Worm (Caenorhabditis elegans) whole organism, L3 larva: Measurements from ENCODE around the gene fbxb-55.

Experiments used
- ZK546.5 ChIP-seq: sonication (generic microtip); optimal IDR thresholded peaks from 2 replicates; lab custom pipeline; 2017; ENCODE audit warnings: missing biosample characterization, missing genetic modification characterization
- aly-2 ChIP-seq: fragments of 150-350 bp; optimal IDR thresholded peaks from 2 replicates; lab custom pipeline; 2014; ENCODE audit warnings: missing biosample characterization, missing genetic modification characterization
- ama-1 ChIP-seq: fragments of 150-350 bp; optimal IDR thresholded peaks from 2 replicates; lab custom pipeline; 2018
- ceh-16 ChIP-seq: sonication (generic microtip); optimal IDR thresholded peaks from 2 replicates; lab custom pipeline; 2017; ENCODE audit warnings: missing biosample characterization, missing genetic modification characterization
- ceh-82 ChIP-seq: fragments of 150-350 bp; optimal IDR thresholded peaks from 2 replicates; lab custom pipeline; 2014; ENCODE audit warnings: missing biosample characterization, missing genetic modification characterization
- ceh-9 ChIP-seq: sonication (generic microtip); optimal IDR thresholded peaks from 2 replicates; lab custom pipeline; 2018; ENCODE audit warnings: missing biosample characterization, missing genetic modification characterization
- daf-12 ChIP-seq: fragments of 150-350 bp; optimal IDR thresholded peaks from 2 replicates; lab custom pipeline; 2014; ENCODE audit warnings: missing biosample characterization, missing genetic modification reagents, missing genetic modification characterization
- egl-27 ChIP-seq: sonication (generic microtip); optimal IDR thresholded peaks from 4 replicates; lab custom pipeline; 2017; ENCODE audit warnings: missing biosample characterization, missing genetic modification reagents, missing genetic modification characterization
- egl-5 ChIP-seq: fragments of 150-350 bp; optimal IDR thresholded peaks from 2 replicates; lab custom pipeline; 2017; ENCODE audit warnings: missing biosample characterization, missing genetic modification reagents, missing genetic modification characterization, inconsistent platforms
- elt-1 ChIP-seq: fragments of 150-350 bp; optimal IDR thresholded peaks from 2 replicates; lab custom pipeline; 2014; ENCODE audit warnings: missing biosample characterization, missing genetic modification characterization
- elt-2 ChIP-seq: sonication (generic microtip); optimal IDR thresholded peaks from 2 replicates; lab custom pipeline; 2016; ENCODE audit warnings: missing genetic modification reagents, mild to moderate bottlenecking, missing genetic modification characterization, missing compliant biosample characterization
- elt-3 ChIP-seq, 3 experiments: fragments of 150-350 bp in 1 of 3; sonication (generic microtip) in 2 of 3; optimal IDR thresholded peaks; 2 replicates in 2 of 3; 4 replicates in 1 of 3; lab custom pipeline; 2014 to 2017; ENCODE audit warnings: missing biosample characterization in 3 of 3, missing genetic modification characterization in 3 of 3
- fkh-10 ChIP-seq: sonication (generic microtip); optimal IDR thresholded peaks from 2 replicates; lab custom pipeline; 2017; ENCODE audit warnings: missing biosample characterization, missing genetic modification reagents, missing genetic modification characterization
- fos-1 ChIP-seq: fragments of 150-350 bp; optimal IDR thresholded peaks from 2 replicates; lab custom pipeline; 2014; ENCODE audit warnings: missing biosample characterization, missing genetic modification characterization
- hmg-11 ChIP-seq: sonication (generic microtip); optimal IDR thresholded peaks from 2 replicates; lab custom pipeline; 2016; ENCODE audit warnings: missing genetic modification characterization, missing compliant biosample characterization
- jun-1 ChIP-seq: fragments of 150-350 bp; optimal IDR thresholded peaks from 2 replicates; lab custom pipeline; 2014; ENCODE audit warnings: missing biosample characterization, missing genetic modification reagents, missing genetic modification characterization
- lin-15B ChIP-seq: fragments of 150-350 bp; optimal IDR thresholded peaks from 2 replicates; lab custom pipeline; 2014; ENCODE audit warnings: missing biosample characterization, missing genetic modification characterization
- lin-39 ChIP-seq: fragments of 150-350 bp; optimal IDR thresholded peaks from 2 replicates; lab custom pipeline; 2018; ENCODE audit warnings: missing biosample characterization, missing genetic modification reagents, missing genetic modification characterization
- mdl-1 ChIP-seq: fragments of 150-350 bp; optimal IDR thresholded peaks from 2 replicates; lab custom pipeline; 2014; ENCODE audit warnings: missing biosample characterization, missing genetic modification characterization
- mml-1 ChIP-seq: fragments of 150-350 bp; sonication (generic microtip); optimal IDR thresholded peaks from 3 replicates; lab custom pipeline; 2014; ENCODE audit warnings: missing biosample characterization, missing genetic modification characterization
- nfya-1 ChIP-seq: sonication (generic microtip); optimal IDR thresholded peaks from 2 replicates; lab custom pipeline; 2017; ENCODE audit warnings: missing genetic modification characterization, mild to moderate bottlenecking, missing compliant biosample characterization, antibody characterized with exemption, moderate library complexity; ENCODE audit not compliant: insufficient read depth
- nhr-11 ChIP-seq: fragments of 150-350 bp; optimal IDR thresholded peaks from 2 replicates; lab custom pipeline; 2014; ENCODE audit warnings: missing biosample characterization, missing genetic modification characterization
- nhr-23 ChIP-seq: fragments of 150-350 bp; optimal IDR thresholded peaks from 2 replicates; lab custom pipeline; 2014; ENCODE audit warnings: missing biosample characterization, missing genetic modification reagents, missing genetic modification characterization
- nhr-237 ChIP-seq: fragments of 150-350 bp; optimal IDR thresholded peaks from 2 replicates; lab custom pipeline; 2014; ENCODE audit warnings: missing biosample characterization, missing genetic modification characterization
- nhr-25 ChIP-seq: sonication (generic microtip); optimal IDR thresholded peaks from 2 replicates; lab custom pipeline; 2017; ENCODE audit warnings: missing biosample characterization, missing genetic modification characterization
- nhr-43 ChIP-seq: sonication (generic microtip); optimal IDR thresholded peaks from 2 replicates; lab custom pipeline; 2016; ENCODE audit warnings: mild to moderate bottlenecking, missing genetic modification characterization, missing compliant biosample characterization; ENCODE audit not compliant: poor library complexity, severe bottlenecking
- nhr-76 ChIP-seq: fragments of 150-350 bp; sonication (generic microtip); optimal IDR thresholded peaks from 5 replicates; lab custom pipeline; 2014; ENCODE audit warnings: missing biosample characterization, missing genetic modification characterization
- nhr-77 ChIP-seq: fragments of 150-350 bp; optimal IDR thresholded peaks from 2 replicates; lab custom pipeline; 2014; ENCODE audit warnings: missing biosample characterization, missing genetic modification characterization
- pha-4 ChIP-seq: fragments of 150-350 bp; optimal IDR thresholded peaks from 2 replicates; lab custom pipeline; 2014; ENCODE audit warnings: missing biosample characterization, missing genetic modification reagents, missing genetic modification characterization
- pqm-1 ChIP-seq: fragments of 150-350 bp; optimal IDR thresholded peaks from 2 replicates; lab custom pipeline; 2017; ENCODE audit warnings: missing biosample characterization, missing genetic modification characterization, inconsistent platforms
- sea-2 ChIP-seq: fragments of 150-350 bp; sonication (generic microtip); optimal IDR thresholded peaks from 4 replicates; lab custom pipeline; 2014; ENCODE audit warnings: missing biosample characterization, missing genetic modification reagents, missing genetic modification characterization
- skn-1 ChIP-seq: fragments of 150-350 bp; optimal IDR thresholded peaks from 2 replicates; lab custom pipeline; 2014; ENCODE audit warnings: missing biosample characterization, missing genetic modification characterization
- snpc-4 ChIP-seq: fragments of 150-350 bp; optimal IDR thresholded peaks from 2 replicates; lab custom pipeline; 2014; ENCODE audit warnings: missing biosample characterization, missing genetic modification characterization
- tbx-2 ChIP-seq: sonication (generic microtip); optimal IDR thresholded peaks from 2 replicates; lab custom pipeline; 2016; ENCODE audit warnings: mild to moderate bottlenecking, missing genetic modification characterization, missing compliant biosample characterization
- unc-39 ChIP-seq: sonication (generic microtip); optimal IDR thresholded peaks from 4 replicates; lab custom pipeline; 2017; ENCODE audit warnings: missing biosample characterization, missing genetic modification characterization
- unc-62 ChIP-seq: fragments of 150-350 bp; sonication (generic microtip); optimal IDR thresholded peaks from 4 replicates; lab custom pipeline; 2014; ENCODE audit warnings: missing biosample characterization, missing genetic modification reagents, missing genetic modification characterization
- zag-1 ChIP-seq: fragments of 150-350 bp; optimal IDR thresholded peaks from 2 replicates; lab custom pipeline; 2014; ENCODE audit warnings: missing biosample characterization, missing genetic modification characterization
- ztf-11 ChIP-seq: fragments of 150-350 bp; optimal IDR thresholded peaks from 2 replicates; lab custom pipeline; 2014; ENCODE audit warnings: missing biosample characterization, missing genetic modification characterization
- ztf-4 ChIP-seq: fragments of 150-350 bp; optimal IDR thresholded peaks from 2 replicates; lab custom pipeline; 2014; ENCODE audit warnings: missing biosample characterization, missing genetic modification characterization

Gene fbxb-55

DNA sequence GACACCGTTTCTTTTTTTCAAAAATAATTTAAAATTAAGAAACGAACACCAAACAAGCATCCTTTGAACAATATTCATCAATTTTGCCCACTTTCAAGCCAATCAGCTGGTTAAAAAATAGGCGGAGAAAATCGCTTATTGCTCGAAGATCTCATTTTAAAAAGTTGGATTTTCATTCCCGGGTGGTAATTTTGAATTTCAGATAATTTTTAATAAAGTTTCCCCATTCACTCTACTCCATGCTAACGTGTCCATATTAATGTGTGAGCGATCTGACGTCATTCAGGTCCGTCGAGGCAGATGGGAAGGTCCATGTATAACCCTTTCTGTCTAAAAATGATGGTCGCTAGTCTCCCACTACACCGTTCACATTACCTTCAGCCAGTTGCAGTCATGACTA lies at the start of gene fbxb-55:
TSS of gene fbxb-55 (plus strand) at position 301 of the 400 bp plus-strand sequence.
- TF ChIP-seq ztf-11 (no peak), egl-5 (no peak), ztf-4 (no peak), elt-3 (tag; optimal IDR thresholded peaks at IDR 0.05; lab: Kevin White, UChicago) (no peak), nhr-76 (tag; lab: Kevin White, UChicago) (no peak), unc-39 (tag; lab: Kevin White, UChicago) (no peak), skn-1 (no peak)

DNA sequence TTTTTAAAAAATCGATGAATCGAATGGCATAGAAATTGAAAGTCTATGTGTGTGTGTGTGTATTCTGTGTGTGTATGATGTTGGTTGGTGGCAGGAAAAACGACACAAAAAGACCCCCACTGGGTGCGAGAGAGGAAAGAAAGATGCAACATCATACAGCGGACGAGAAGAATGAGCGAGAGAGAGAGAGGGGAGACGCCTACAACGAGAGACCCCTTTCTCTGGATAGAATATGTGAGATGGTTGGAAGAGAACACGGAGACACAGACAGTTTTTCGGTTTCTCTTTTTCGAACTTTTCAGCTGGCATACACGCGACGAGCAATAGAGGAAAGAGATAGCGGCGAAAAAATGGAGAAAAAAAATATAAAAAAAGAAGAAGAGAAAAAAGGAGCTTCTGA lies 48.7 kb upstream of the fbxb-55 start:
- peak; percentile 51 for TF ChIP-seq lin-15B (tag; lab: Kevin White, UChicago)
- peak; percentile 30 for TF ChIP-seq pqm-1
- TF ChIP-seq egl-5: peak; percentile 77
- peak; percentile 86 for TF ChIP-seq lin-39
- TF ChIP-seq nhr-77: no peak
- TF ChIP-seq fkh-10: no peak
- TF ChIP-seq unc-39 (tag; lab: Kevin White, UChicago): no peak
- TF ChIP-seq nhr-76 (tag; lab: Kevin White, UChicago): peak; percentile 7
- TF ChIP-seq nhr-237: no peak
- TF ChIP-seq pha-4: peak; percentile 91
- TF ChIP-seq nhr-11 (tag; lab: Kevin White, UChicago): peak; percentile 17
- peak; percentile 20 for TF ChIP-seq nhr-23 (tag; lab: Kevin White, UChicago)
- peak; percentile 43 for TF ChIP-seq nhr-25 (tag; lab: Kevin White, UChicago)
- TF ChIP-seq jun-1 (tag; lab: Kevin White, UChicago): peak; percentile 52
- TF ChIP-seq mdl-1 (tag; lab: Kevin White, UChicago): peak; percentile 74
- no peak for TF ChIP-seq aly-2 (tag; lab: Kevin White, UChicago)
- TF ChIP-seq snpc-4 (tag; lab: Kevin White, UChicago): peak; percentile 43
- no peak for TF ChIP-seq fos-1
- TF ChIP-seq nfya-1 (tag; lab: Kevin White, UChicago): peak; percentile 86
- peak; percentile 23 for TF ChIP-seq tbx-2 (tag; lab: Kevin White, UChicago)
- no peak for TF ChIP-seq egl-27 (tag; lab: Kevin White, UChicago)
- no peak for TF ChIP-seq sea-2 (GFP tag; lab: Kevin White, UChicago)
- TF ChIP-seq mml-1 (tag; lab: Kevin White, UChicago): no peak
- no peak for TF ChIP-seq ZK546.5 (tag; lab: Kevin White, UChicago)
- peak; percentile 55 for TF ChIP-seq ama-1 (lab: Kevin White, UChicago)
- peak; percentile 95 for TF ChIP-seq hmg-11 (tag; lab: Kevin White, UChicago)
- peak; percentile 69 for TF ChIP-seq elt-2
- TF ChIP-seq ceh-9 (tag; lab: Kevin White, UChicago): no peak
- no peak for TF ChIP-seq ceh-82 (tag; lab: Kevin White, UChicago)

DNA sequence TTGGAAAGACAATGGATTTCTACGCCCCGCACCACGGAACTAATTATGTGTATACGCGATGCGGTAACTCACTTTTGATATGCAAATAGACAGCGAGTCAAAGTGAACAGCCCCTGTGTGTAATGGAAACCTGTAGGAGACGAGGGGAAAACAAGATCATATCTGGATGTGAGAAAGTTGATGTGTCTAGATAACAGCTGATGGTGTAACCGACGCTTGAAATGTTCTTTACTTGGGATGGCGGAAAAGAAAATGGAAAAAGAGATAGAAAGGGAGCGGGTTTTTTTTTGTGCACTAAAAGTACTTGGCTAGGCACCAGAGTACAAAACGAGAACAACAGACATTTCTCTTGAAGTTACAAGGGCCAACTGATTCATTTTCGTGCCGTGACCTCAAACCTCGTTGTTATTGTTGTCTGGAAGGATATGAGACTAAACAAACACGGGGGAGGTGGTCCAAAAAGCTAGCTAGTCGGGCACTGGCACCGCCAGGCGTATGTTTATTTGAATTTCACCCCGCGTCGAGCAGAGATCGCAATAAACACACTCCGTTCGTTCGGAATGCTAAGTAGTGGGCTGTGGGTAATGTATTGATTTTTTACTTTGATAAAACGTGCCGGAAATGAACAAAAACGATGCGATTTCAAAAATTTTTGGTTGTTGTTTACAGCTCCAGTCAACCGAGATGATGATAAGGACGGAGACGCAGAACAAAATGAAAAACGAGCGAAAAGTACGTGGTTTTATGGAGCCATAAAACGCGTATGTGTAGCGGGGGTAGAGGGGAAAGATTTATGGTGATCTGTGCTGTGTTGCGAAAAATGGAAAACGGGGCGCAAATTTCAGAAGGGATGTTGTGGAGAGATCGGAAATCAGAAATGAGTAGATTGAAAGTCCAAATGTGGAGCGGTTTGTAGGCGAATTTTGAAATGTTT lies 46.5 kb upstream of the fbxb-55 start:
- TF ChIP-seq ceh-82 (tag; lab: Kevin White, UChicago): no peak
- no peak for TF ChIP-seq mml-1 (tag; lab: Kevin White, UChicago)
- no peak for TF ChIP-seq daf-12
- TF ChIP-seq pqm-1: peak; percentile 52
- TF ChIP-seq unc-62 (GFP tag; lab: Kevin White, UChicago): no peak
- TF ChIP-seq ceh-16 (tag; lab: Kevin White, UChicago): no peak
- TF ChIP-seq egl-5: peak; percentile 89
- TF ChIP-seq nhr-43 (tag; lab: Kevin White, UChicago): peak; percentile 35
- TF ChIP-seq elt-1 (tag; lab: Kevin White, UChicago): peak; percentile 41
- no peak for TF ChIP-seq ztf-11
- peak; percentile 16 for TF ChIP-seq nhr-23 (tag; lab: Kevin White, UChicago)
- TF ChIP-seq nfya-1 (tag; lab: Kevin White, UChicago): peak; percentile 40
- peak; percentile 58 for TF ChIP-seq pha-4
- TF ChIP-seq elt-2: peak; percentile 75
- no peak for TF ChIP-seq zag-1 (tag; lab: Kevin White, UChicago)
- peak; percentile 67 for TF ChIP-seq lin-39
- TF ChIP-seq nhr-76 (tag; lab: Kevin White, UChicago): no peak
